Fruit fly (Drosophila melanogaster) whole organism, pupa: ENCODE results near the gene CG3719.

Experiments used
- CG10348 ChIP-seq: fragments of 200-800 bp; sonication (Bioruptor generic); IDR thresholded peaks from 2 replicates; pipeline ENCODE4 v1.3.6; 2022; ENCODE audit warnings: missing biosample characterization, missing genetic modification characterization
- CG12605 ChIP-seq: fragments of 200-800 bp; sonication (Bioruptor generic); IDR thresholded peaks from 2 replicates; pipeline ENCODE4 v1.3.6; 2022; ENCODE audit warnings: missing biosample characterization, missing genetic modification characterization
- CG13204 ChIP-seq: fragments of 200-800 bp; sonication (Bioruptor generic); optimal IDR thresholded peaks from 2 replicates; lab custom pipeline; 2018; ENCODE audit warnings: missing biosample characterization, mild to moderate bottlenecking, missing genetic modification characterization, moderate library complexity
- CG14655 ChIP-seq: fragments of 200-800 bp; sonication (Bioruptor generic); optimal IDR thresholded peaks from 3 replicates; lab custom pipeline; 2017; ENCODE audit warnings: mild to moderate bottlenecking, missing biosample characterization, missing genetic modification reagents, missing genetic modification characterization
- CG15710 ChIP-seq: fragments of 200-800 bp; sonication (Bioruptor generic); optimal IDR thresholded peaks from 2 replicates; lab custom pipeline; 2018; ENCODE audit warnings: missing biosample characterization, mild to moderate bottlenecking, missing genetic modification characterization, moderate library complexity
- CG17806 ChIP-seq: fragments of 200-800 bp; sonication (Bioruptor generic); optimal IDR thresholded peaks from 2 replicates; lab custom pipeline; 2018; ENCODE audit warnings: missing biosample characterization, mild to moderate bottlenecking, missing genetic modification characterization, moderate library complexity
- CG32121 ChIP-seq: fragments of 200-800 bp; sonication (Bioruptor generic); IDR thresholded peaks from 2 replicates; pipeline ENCODE4 v1.3.6; 2022; ENCODE audit warnings: missing biosample characterization, missing genetic modification characterization
- CG34367 ChIP-seq: fragments of 200-800 bp; sonication (Bioruptor generic); optimal IDR thresholded peaks from 2 replicates; lab custom pipeline; 2018; ENCODE audit warnings: missing biosample characterization, mild to moderate bottlenecking, missing genetic modification characterization
- CG4496 ChIP-seq: fragments of 200-800 bp; sonication (Bioruptor generic); IDR thresholded peaks from 3 replicates; pipeline ENCODE4 v1.3.6; 2022; ENCODE audit warnings: missing biosample characterization, missing genetic modification characterization
- CG8159 ChIP-seq: fragments of 200-800 bp; sonication (Bioruptor generic); optimal IDR thresholded peaks from 3 replicates; lab custom pipeline; 2018; ENCODE audit warnings: missing biosample characterization, mild to moderate bottlenecking, missing genetic modification characterization, moderate library complexity
- CG8301 ChIP-seq: fragments of 200-800 bp; sonication (Bioruptor generic); optimal IDR thresholded peaks from 2 replicates; lab custom pipeline; 2018; ENCODE audit warnings: missing biosample characterization, mild to moderate bottlenecking, missing genetic modification characterization
- CG9948 ChIP-seq: fragments of 200-800 bp; sonication (Bioruptor generic); optimal IDR thresholded peaks from 2 replicates; lab custom pipeline; 2018; ENCODE audit warnings: missing biosample characterization, mild to moderate bottlenecking, missing genetic modification characterization, moderate library complexity
- D1 ChIP-seq: fragments of 200-800 bp; sonication (Bioruptor generic); optimal IDR thresholded peaks from 2 replicates; lab custom pipeline; 2018; ENCODE audit warnings: missing biosample characterization, mild to moderate bottlenecking, missing genetic modification characterization, moderate library complexity
- EcR ChIP-seq: fragments of 200-800 bp; sonication (Bioruptor generic); optimal IDR thresholded peaks from 3 replicates; lab custom pipeline; 2019; ENCODE audit warnings: missing biosample characterization, missing genetic modification characterization, mild to moderate bottlenecking, moderate library complexity, missing genetic modification reagents
- Ets98B ChIP-seq: fragments of 200-800 bp; sonication (Bioruptor generic); IDR thresholded peaks from 2 replicates; pipeline ENCODE4 v1.3.6; 2022; ENCODE audit warnings: missing biosample characterization, missing genetic modification characterization
- Pif1A ChIP-seq: fragments of 200-800 bp; sonication (Bioruptor generic); optimal IDR thresholded peaks from 3 replicates; lab custom pipeline; 2016; ENCODE audit warnings: missing biosample characterization, missing genetic modification characterization
- Pif1B ChIP-seq: fragments of 200-800 bp; sonication (Bioruptor generic); optimal IDR thresholded peaks from 3 replicates; lab custom pipeline; 2016; ENCODE audit warnings: missing biosample characterization, missing genetic modification characterization
- Snoo ChIP-seq: fragments of 200-800 bp; sonication (Bioruptor generic); optimal IDR thresholded peaks from 3 replicates; lab custom pipeline; 2017; ENCODE audit warnings: missing biosample characterization, mild to moderate bottlenecking, missing genetic modification characterization, inconsistent platforms
- fd96Ca ChIP-seq: fragments of 200-800 bp; sonication (Bioruptor generic); IDR thresholded peaks from 3 replicates; pipeline ENCODE4 v1.3.6; 2022; ENCODE audit warnings: missing biosample characterization, missing genetic modification characterization
- gl ChIP-seq: fragments of 200-800 bp; sonication (Bioruptor generic); optimal IDR thresholded peaks from 2 replicates; lab custom pipeline; 2018; ENCODE audit warnings: missing biosample characterization, mild to moderate bottlenecking, missing genetic modification characterization
- rn ChIP-seq: fragments of 200-800 bp; sonication (Bioruptor generic); IDR thresholded peaks from 2 replicates; pipeline ENCODE4 v1.3.6; 2022; ENCODE audit warnings: missing biosample characterization, missing genetic modification characterization

The CG3719 gene

DNA sequence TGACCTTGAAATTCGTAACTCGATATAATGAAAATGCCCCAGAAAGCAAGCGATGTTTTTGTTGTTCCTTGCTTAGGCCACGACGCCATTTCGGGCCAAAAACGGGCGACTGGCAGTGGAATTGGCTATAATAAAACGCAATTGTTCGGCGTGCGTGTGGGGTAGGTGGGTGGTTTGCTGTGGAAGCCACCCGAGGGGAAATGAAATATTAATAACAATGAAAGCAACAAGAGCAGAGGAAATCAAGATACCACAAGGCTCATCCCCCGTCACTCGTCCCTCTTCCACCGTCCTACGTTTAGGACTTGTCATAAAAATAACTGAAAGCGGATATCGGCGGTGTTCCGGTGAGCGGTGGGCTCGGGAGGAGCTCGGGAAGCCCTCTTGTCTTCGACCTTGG is 25.5 kb upstream of the CG3719 start:
- TF ChIP-seq CG34367 (tag; lab: Kevin White, UChicago) (no peak), CG32121 (GFP tag; lab: Robert Waterston, UW) (no peak), CG10348 (GFP tag; lab: Robert Waterston, UW) (no peak), rn (no peak)
- TF ChIP-seq, all 21 proteins: peak for 0

- TF ChIP-seq D1 (no peak), Snoo (no peak), fd96Ca (GFP tag; lab: Robert Waterston, UW) (no peak), CG9948 (no peak), rn (no peak), Pif1A (GFP tag; lab: Kevin White, UChicago) (no peak), CG34367 (tag; lab: Kevin White, UChicago) (no peak), CG12605 (no peak), Ets98B (GFP tag; lab: Robert Waterston, UW) (no peak)
Measured at dm6 chrX:1405012-1405411, 24.7 kb upstream of the CG3719 start.

dm6 chrX:1399056-1400003 is 19.1 kb upstream of the CG3719 start:
- TF ChIP-seq CG10348 (GFP tag; lab: Robert Waterston, UW) (peak; percentile 11; the same call in 1 of the 2 replicates), Pif1B (GFP tag; lab: Kevin White, UChicago) (no peak), CG34367 (tag; lab: Kevin White, UChicago) (no peak), fd96Ca (GFP tag; lab: Robert Waterston, UW) (no peak; the same call in 2 of the 3 replicates), gl (tag; lab: Kevin White, UChicago) (no peak), CG17806 (tag; lab: Kevin White, UChicago) (no peak), Snoo (peak; percentile 12), CG8301 (tag; lab: Kevin White, UChicago) (no peak), D1 (no peak), CG14655 (peak; percentile 27), CG32121 (GFP tag; lab: Robert Waterston, UW) (peak; percentile 79), CG12605 (peak; percentile 17; the same call in 1 of the 2 replicates), CG4496 (GFP tag; lab: Robert Waterston, UW) (peak; percentile 45; the same call in 2 of the 3 replicates), Ets98B (GFP tag; lab: Robert Waterston, UW) (peak; percentile 43), rn (no peak), Pif1A (GFP tag; lab: Kevin White, UChicago) (no peak), CG8159 (tag; lab: Kevin White, UChicago) (no peak), EcR (GFP tag; lab: Kevin White, UChicago) (peak; percentile 85), CG13204 (GFP tag; lab: Kevin White, UChicago) (peak; percentile 100), CG9948 (no peak), CG15710 (no peak)

- TF ChIP-seq CG15710 (peak; percentile 78), CG32121 (GFP tag; lab: Robert Waterston, UW) (peak; percentile 63), CG9948 (peak; percentile 75), Ets98B (GFP tag; lab: Robert Waterston, UW) (peak; percentile 59), rn (peak; percentile 71), gl (tag; lab: Kevin White, UChicago) (peak; percentile 62), CG14655 (peak; percentile 77), CG10348 (GFP tag; lab: Robert Waterston, UW) (0 out of 2 replicates have a peak, but pooled peaks have one; percentile 33), EcR (GFP tag; lab: Kevin White, UChicago) (no peak), CG13204 (GFP tag; lab: Kevin White, UChicago) (no peak), CG17806 (tag; lab: Kevin White, UChicago) (peak; percentile 73), CG4496 (GFP tag; lab: Robert Waterston, UW) (peak; percentile 85), CG8159 (tag; lab: Kevin White, UChicago) (peak; percentile 83), D1 (no peak), Snoo (peak; percentile 64), fd96Ca (GFP tag; lab: Robert Waterston, UW) (peak; percentile 86), CG12605 (peak; percentile 51; the same call in 1 of the 2 replicates), Pif1A (GFP tag; lab: Kevin White, UChicago) (peak; percentile 85), CG8301 (tag; lab: Kevin White, UChicago) (peak; percentile 74), CG34367 (tag; lab: Kevin White, UChicago) (peak; percentile 78), Pif1B (GFP tag; lab: Kevin White, UChicago) (peak; percentile 79)
Measured at dm6 chrX:1398455-1399055, 18.3 kb upstream of the CG3719 start.

DNA sequence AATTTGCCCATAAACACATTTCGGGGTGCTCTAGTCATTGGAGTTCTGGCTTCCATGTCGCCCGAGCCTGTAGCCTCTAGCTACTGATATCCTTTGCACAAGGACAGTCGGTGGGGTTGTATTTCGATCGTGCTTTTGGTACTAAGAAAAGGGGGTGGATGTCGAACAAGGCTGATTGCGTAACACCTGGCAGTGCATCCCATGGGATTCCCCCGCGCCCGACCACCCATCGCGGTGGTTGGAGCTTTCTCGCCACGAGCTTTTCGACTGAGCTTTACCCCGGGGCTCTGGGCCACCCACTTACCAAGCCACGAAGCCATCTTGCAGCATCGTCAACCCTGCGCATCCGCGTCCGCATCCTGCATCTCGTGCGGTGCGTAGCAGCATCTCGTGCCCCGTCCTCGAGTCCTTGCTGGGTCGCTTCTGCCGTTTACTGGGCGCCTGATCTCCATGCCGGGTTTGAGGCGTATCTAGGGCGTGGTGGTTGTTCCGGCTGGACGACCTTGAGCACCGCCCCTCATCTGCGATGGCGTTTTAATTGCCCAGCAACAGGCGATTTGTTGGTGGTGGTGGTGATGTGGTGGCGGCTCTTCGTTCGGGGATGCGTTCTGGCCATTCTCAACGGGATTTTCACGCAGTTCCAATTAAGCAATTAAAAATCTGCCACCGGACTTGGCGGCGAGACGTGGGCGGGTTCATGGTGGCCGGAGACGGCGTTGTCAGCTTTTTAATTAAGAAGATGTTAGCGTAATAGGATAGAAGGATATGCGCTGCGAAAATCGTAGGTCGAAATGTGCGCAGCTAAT is 17.6 kb upstream of the CG3719 start:
- TF ChIP-seq CG13204 (GFP tag; lab: Kevin White, UChicago) (peak; percentile 4), CG9948 (no peak), Pif1A (GFP tag; lab: Kevin White, UChicago) (no peak), CG8159 (tag; lab: Kevin White, UChicago) (no peak), D1 (no peak), Ets98B (GFP tag; lab: Robert Waterston, UW) (no peak), CG10348 (GFP tag; lab: Robert Waterston, UW) (no peak), CG34367 (tag; lab: Kevin White, UChicago) (no peak)
- TF ChIP-seq, all 21 proteins: peak for 1
